Fruit fly (Drosophila melanogaster): ENCODE measurements around the gene CG14694.

Gene CG14694

dm6 chr3R:10859713-10860112, at the start of gene CG14694:
TSS of gene CG14694 (minus strand) at chr3R:10859813.
- TF ChIP-seq CG7101 (tag; optimal IDR thresholded peaks at IDR 0.05) (no peak), Crg-1 (GFP tag; optimal IDR thresholded peaks at IDR 0.05) (no peak), pad (GFP tag; optimal IDR thresholded peaks at IDR 0.05) (no peak), ovo (GFP tag; optimal IDR thresholded peaks at IDR 0.05) (no peak), kay (GFP tag; ENCODE audit: borderline replicate concordance) (no peak), toe (GFP tag; optimal IDR thresholded peaks at IDR 0.05) (no peak), CG12768 (GFP tag; optimal IDR thresholded peaks at IDR 0.05) (no peak), Hr96 (GFP tag; optimal IDR thresholded peaks at IDR 0.05) (no peak)

DNA sequence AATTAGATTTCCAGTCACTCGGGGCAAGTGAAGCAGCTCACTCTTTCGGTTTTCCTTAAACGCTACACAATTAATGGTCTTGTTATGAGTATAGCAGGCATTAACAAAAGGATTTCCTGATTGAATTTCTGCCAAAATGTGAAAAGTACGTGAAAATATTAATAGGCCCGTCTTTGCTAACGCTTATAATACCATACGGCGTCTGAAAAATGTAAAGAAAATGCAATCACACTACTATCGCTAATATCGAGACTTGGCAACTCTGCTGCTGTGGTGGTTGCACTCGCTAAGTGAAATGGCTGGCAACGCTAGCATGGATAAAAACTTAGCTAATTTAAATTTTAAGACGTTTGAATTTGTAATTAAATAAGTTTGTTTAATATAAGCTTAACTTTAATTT, 33.7 kb upstream of the CG14694 start, which contains the start of gene CG6621:
CG6621 (minus strand) TSS at position 205 of the 400 bp plus-strand sequence.
- no peak for TF ChIP-seq cnc (optimal IDR thresholded peaks at IDR 0.05)
- no peak for TF ChIP-seq CG1620 (GFP tag; optimal IDR thresholded peaks at IDR 0.05)
- no peak for TF ChIP-seq Clk (GFP tag; optimal IDR thresholded peaks at IDR 0.05)
- TF ChIP-seq Mnt (GFP tag; optimal IDR thresholded peaks at IDR 0.05) = peak; percentile 4
- peak; percentile 93 for TF ChIP-seq CG14711 (tag; optimal IDR thresholded peaks at IDR 0.05)
- TF ChIP-seq toe (GFP tag; optimal IDR thresholded peaks at IDR 0.05) = no peak
- TF ChIP-seq Crg-1 (GFP tag; optimal IDR thresholded peaks at IDR 0.05) = no peak
- no peak for TF ChIP-seq CG11617 (GFP tag; optimal IDR thresholded peaks at IDR 0.05)
- TF ChIP-seq cic (GFP tag; optimal IDR thresholded peaks at IDR 0.05) = no peak
- TF ChIP-seq pad (GFP tag; optimal IDR thresholded peaks at IDR 0.05) = peak; percentile 2
- TF ChIP-seq bab1 (GFP tag; optimal IDR thresholded peaks at IDR 0.05) = peak; percentile 7
- TF ChIP-seq kay (GFP tag; ENCODE audit: borderline replicate concordance) = no peak
- TF ChIP-seq CG7045 (GFP tag; optimal IDR thresholded peaks at IDR 0.05) = no peak
- TF ChIP-seq CG33017 (tag; optimal IDR thresholded peaks at IDR 0.05) = no peak
- TF ChIP-seq tj (GFP tag; optimal IDR thresholded peaks at IDR 0.05) = no peak
- no peak for TF ChIP-seq ovo (GFP tag; optimal IDR thresholded peaks at IDR 0.05)
- TF ChIP-seq Hr96 (GFP tag; optimal IDR thresholded peaks at IDR 0.05) = no peak
- no peak for TF ChIP-seq CG7101 (tag; optimal IDR thresholded peaks at IDR 0.05)
- no peak for TF ChIP-seq CG5204 (GFP tag; optimal IDR thresholded peaks at IDR 0.05)
- no peak for TF ChIP-seq CG12768 (GFP tag; optimal IDR thresholded peaks at IDR 0.05)

- TF ChIP-seq bab1 (GFP tag; optimal IDR thresholded peaks at IDR 0.05) (no peak), kay (GFP tag; ENCODE audit: borderline replicate concordance) (no peak), Hr96 (GFP tag; optimal IDR thresholded peaks at IDR 0.05) (no peak), CG7101 (tag; optimal IDR thresholded peaks at IDR 0.05) (no peak), cic (GFP tag; optimal IDR thresholded peaks at IDR 0.05) (no peak), Mnt (GFP tag; optimal IDR thresholded peaks at IDR 0.05) (no peak), CG11617 (GFP tag; optimal IDR thresholded peaks at IDR 0.05) (no peak), pad (GFP tag; optimal IDR thresholded peaks at IDR 0.05) (no peak), tj (GFP tag; optimal IDR thresholded peaks at IDR 0.05) (no peak)
These were observed 29.9 kb upstream of the CG14694 start, which contains the start of gene Ak3 for dm6 chr3R:10889520-10889887. TSS of gene Ak3 (minus strand) at chr3R:10889588.

DNA sequence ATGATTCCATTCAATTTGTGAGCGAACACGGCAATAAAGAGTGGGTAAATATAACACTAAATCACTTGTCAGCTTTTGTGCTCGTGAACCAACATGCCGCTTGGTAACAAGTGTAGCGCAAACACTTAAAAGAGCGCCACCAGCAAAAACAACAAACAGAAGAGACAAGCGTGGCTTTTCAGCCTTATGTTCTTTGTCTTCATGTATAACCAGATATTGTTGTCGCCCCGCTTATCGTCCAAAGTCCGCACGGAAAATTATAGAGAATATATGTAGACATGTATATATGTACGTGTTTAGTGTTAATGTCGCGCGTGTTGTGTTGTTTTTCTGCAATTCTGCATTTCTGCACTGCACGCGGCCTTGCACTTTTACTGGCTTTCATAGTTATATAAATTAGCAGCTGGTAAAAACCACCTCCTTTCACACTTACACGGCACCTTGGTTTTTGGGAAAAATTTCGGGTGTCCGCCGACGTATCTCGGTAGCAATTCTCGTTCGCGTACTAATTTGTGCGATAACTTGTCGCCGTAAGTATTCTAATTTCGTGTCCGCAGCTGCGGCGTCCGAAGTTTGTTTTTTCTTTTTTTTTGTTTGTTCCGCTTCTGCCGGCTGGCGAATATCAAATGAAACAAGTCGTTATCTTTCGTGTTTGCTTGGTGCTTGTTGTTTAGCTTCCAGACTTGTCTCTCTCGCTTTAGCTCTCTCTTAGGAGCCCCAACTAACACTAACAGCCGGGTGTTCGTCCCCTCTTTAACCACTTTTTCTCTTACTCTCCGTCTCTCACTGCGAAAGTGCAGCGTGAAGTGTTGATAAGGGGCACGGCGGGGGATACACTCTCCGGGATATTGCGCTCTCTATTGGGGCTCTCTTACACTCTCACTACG, 29.3 kb upstream of the CG14694 start:
- TF ChIP-seq CG1620 (GFP tag; optimal IDR thresholded peaks at IDR 0.05) = no peak
- peak; percentile 71 for TF ChIP-seq Mnt (GFP tag; optimal IDR thresholded peaks at IDR 0.05)
- TF ChIP-seq Crg-1 (GFP tag; optimal IDR thresholded peaks at IDR 0.05) = no peak
- peak; percentile 95 for TF ChIP-seq tj (GFP tag; optimal IDR thresholded peaks at IDR 0.05)
- TF ChIP-seq bab1 (GFP tag; optimal IDR thresholded peaks at IDR 0.05) = peak; percentile 42
- no peak for TF ChIP-seq Hr96 (GFP tag; optimal IDR thresholded peaks at IDR 0.05)
- TF ChIP-seq toe (GFP tag; optimal IDR thresholded peaks at IDR 0.05) = peak; percentile 25
- TF ChIP-seq CG5204 (GFP tag; optimal IDR thresholded peaks at IDR 0.05) = no peak
- peak; percentile 56 for TF ChIP-seq Clk (GFP tag; optimal IDR thresholded peaks at IDR 0.05)
- TF ChIP-seq CG7101 (tag; optimal IDR thresholded peaks at IDR 0.05) = peak; percentile 12
- TF ChIP-seq CG11617 (GFP tag; optimal IDR thresholded peaks at IDR 0.05) = peak; percentile 38
- TF ChIP-seq CG7045 (GFP tag; optimal IDR thresholded peaks at IDR 0.05) = peak; percentile 6
- TF ChIP-seq ovo (GFP tag; optimal IDR thresholded peaks at IDR 0.05) = no peak
- TF ChIP-seq cnc (optimal IDR thresholded peaks at IDR 0.05) = no peak
- TF ChIP-seq kay (GFP tag; ENCODE audit: borderline replicate concordance) = no peak
- peak; percentile 60 for TF ChIP-seq cic (GFP tag; optimal IDR thresholded peaks at IDR 0.05)
- TF ChIP-seq CG12768 (GFP tag; optimal IDR thresholded peaks at IDR 0.05) = peak; percentile 73
- TF ChIP-seq pad (GFP tag; optimal IDR thresholded peaks at IDR 0.05) = peak; percentile 53
- peak; percentile 50 for TF ChIP-seq CG33017 (tag; optimal IDR thresholded peaks at IDR 0.05)
- TF ChIP-seq CG14711 (tag; optimal IDR thresholded peaks at IDR 0.05) = peak; percentile 30

DNA sequence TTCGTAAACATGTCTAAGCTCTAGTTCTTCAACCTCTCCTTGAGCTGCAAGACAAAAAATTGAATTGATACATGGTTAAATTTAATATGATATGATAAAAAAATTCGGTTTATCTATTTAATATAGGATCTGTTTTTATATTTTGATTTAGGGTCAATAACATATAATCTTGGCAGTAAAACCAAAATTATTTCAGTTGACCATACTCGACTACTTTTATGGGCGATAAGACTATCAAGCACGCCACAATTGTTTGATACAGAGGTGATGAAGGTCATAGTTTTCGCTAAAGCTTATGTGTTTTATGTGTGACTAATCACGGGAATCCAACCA, 28.7 kb upstream of the CG14694 start:
- no peak for TF ChIP-seq Mnt (GFP tag; optimal IDR thresholded peaks at IDR 0.05)
- TF ChIP-seq CG11617 (GFP tag; optimal IDR thresholded peaks at IDR 0.05) = no peak
- no peak for TF ChIP-seq CG5204 (GFP tag; optimal IDR thresholded peaks at IDR 0.05)
- no peak for TF ChIP-seq CG12768 (GFP tag; optimal IDR thresholded peaks at IDR 0.05)
- TF ChIP-seq Hr96 (GFP tag; optimal IDR thresholded peaks at IDR 0.05) = no peak
- no peak for TF ChIP-seq CG14711 (tag; optimal IDR thresholded peaks at IDR 0.05)
- TF ChIP-seq pad (GFP tag; optimal IDR thresholded peaks at IDR 0.05) = no peak
- TF ChIP-seq CG7045 (GFP tag; optimal IDR thresholded peaks at IDR 0.05) = no peak
- no peak for TF ChIP-seq Clk (GFP tag; optimal IDR thresholded peaks at IDR 0.05)
- no peak for TF ChIP-seq ovo (GFP tag; optimal IDR thresholded peaks at IDR 0.05)
- no peak for TF ChIP-seq toe (GFP tag; optimal IDR thresholded peaks at IDR 0.05)
- no peak for TF ChIP-seq CG33017 (tag; optimal IDR thresholded peaks at IDR 0.05)
- TF ChIP-seq bab1 (GFP tag; optimal IDR thresholded peaks at IDR 0.05) = no peak
- no peak for TF ChIP-seq kay (GFP tag; ENCODE audit: borderline replicate concordance)
- no peak for TF ChIP-seq CG1620 (GFP tag; optimal IDR thresholded peaks at IDR 0.05)
- no peak for TF ChIP-seq CG7101 (tag; optimal IDR thresholded peaks at IDR 0.05)
